Worm (Caenorhabditis elegans): ENCODE measurements around the gene pfd-4.
A peak's percentile ranks its signal among the peaks of the same experiment; 100 is the strongest.

Gene pfd-4

DNA sequence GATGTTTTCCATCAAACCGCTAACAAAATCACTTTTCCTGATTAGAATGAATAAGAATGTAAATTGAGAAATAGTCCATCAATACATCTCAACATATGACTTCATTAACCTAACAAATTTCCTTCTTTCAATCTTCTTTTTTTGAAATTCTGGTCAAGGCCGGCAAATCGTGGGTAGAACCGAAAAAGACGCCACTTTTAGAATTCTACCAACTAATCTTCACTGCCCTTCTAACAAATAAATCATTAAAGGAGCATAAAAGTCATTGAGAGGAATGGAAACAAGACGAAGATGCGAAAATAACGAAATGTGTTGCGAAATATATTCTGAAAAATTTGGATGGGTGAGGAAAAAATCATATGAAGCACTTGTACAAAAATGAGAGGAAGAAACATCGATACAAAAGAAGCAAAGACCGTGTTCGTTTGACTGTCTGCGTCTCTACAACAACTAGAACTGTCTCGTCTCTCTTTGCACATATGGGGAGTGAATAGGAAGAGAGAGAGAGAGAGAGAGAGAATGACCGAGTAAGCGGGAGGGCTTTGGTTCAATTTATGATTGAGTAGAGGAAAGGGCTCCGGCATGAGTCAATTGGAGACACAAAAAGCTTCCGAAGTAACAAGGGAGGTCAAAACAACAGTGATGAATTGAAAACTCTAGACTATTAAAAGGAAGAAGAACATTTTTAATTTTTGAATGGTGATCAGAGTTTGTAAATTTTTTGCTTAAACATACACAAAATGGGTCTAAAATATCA is 49.0 kb downstream of the pfd-4 start:
- TF ChIP-seq sma-3 (GFP tag; optimal IDR thresholded peaks at IDR 0.05) (no peak), snpc-4 (tag; optimal IDR thresholded peaks at IDR 0.05) (no peak), nhr-237 (tag; optimal IDR thresholded peaks at IDR 0.05) (no peak), ama-1 (optimal IDR thresholded peaks at IDR 0.05) (no peak), sma-9 (GFP tag; optimal IDR thresholded peaks at IDR 0.05) (no peak), sma-9 (tag; optimal IDR thresholded peaks at IDR 0.05) (no peak), lin-13 (GFP tag; optimal IDR thresholded peaks at IDR 0.05) (no peak), Y55F3AM.14 (GFP tag; optimal IDR thresholded peaks at IDR 0.05) (no peak), alr-1 (tag; optimal IDR thresholded peaks at IDR 0.05) (no peak), nhr-25 (tag; optimal IDR thresholded peaks at IDR 0.05) (no peak), nhr-6 (tag; optimal IDR thresholded peaks at IDR 0.05) (no peak), lsy-2 (tag; optimal IDR thresholded peaks at IDR 0.05) (peak in 1 of 2 experiments; percentile 34), lin-39 (tag; optimal IDR thresholded peaks at IDR 0.05) (no peak), C34F6.9 (tag; optimal IDR thresholded peaks at IDR 0.05) (peak; percentile 43), sem-4 (tag; optimal IDR thresholded peaks at IDR 0.05) (no peak), fos-1 (tag; optimal IDR thresholded peaks at IDR 0.05) (peak; percentile 40), crh-2 (tag; optimal IDR thresholded peaks at IDR 0.05) (peak; percentile 6), unc-55 (GFP tag; optimal IDR thresholded peaks at IDR 0.05) (peak; percentile 28), ceh-82 (tag; optimal IDR thresholded peaks at IDR 0.05) (no peak), nhr-129 (tag; optimal IDR thresholded peaks at IDR 0.05) (peak; percentile 29), mab-5 (tag; optimal IDR thresholded peaks at IDR 0.05) (no peak), F13H6.1 (tag; optimal IDR thresholded peaks at IDR 0.05) (no peak), nhr-12 (tag; optimal IDR thresholded peaks at IDR 0.05) (no peak), elt-1 (tag; optimal IDR thresholded peaks at IDR 0.05) (no peak), nhr-21 (tag; optimal IDR thresholded peaks at IDR 0.05) (no peak), ztf-1 (GFP tag; conservative IDR thresholded peaks at IDR 0.05) (no peak)

All from whole organism, L2 larva.